Fruit fly (Drosophila melanogaster): ENCODE results near the gene Gr33a.

The Gr33a gene

dm6 chr2L:12133275-12134124 is 4.3 kb upstream of the Gr33a start, which contains the start of gene rho-6 (continued):
- no peak for TF ChIP-seq Sox102F (GFP tag; optimal IDR thresholded peaks at IDR 0.05)
- TF ChIP-seq fkh (GFP tag; optimal IDR thresholded peaks at IDR 0.05): no peak
- TF ChIP-seq ss (GFP tag; optimal IDR thresholded peaks at IDR 0.05): no peak
- TF ChIP-seq CG9139 (GFP tag; optimal IDR thresholded peaks at IDR 0.05): no peak
- TF ChIP-seq CG31627 (GFP tag; optimal IDR thresholded peaks at IDR 0.05): no peak
- peak; percentile 8 for TF ChIP-seq OdsH (GFP tag; optimal IDR thresholded peaks at IDR 0.05)
- no peak for TF ChIP-seq dsx (GFP tag; optimal IDR thresholded peaks at IDR 0.05; ENCODE audit: poor library complexity, severe bottlenecking)
- peak; percentile 2 for TF ChIP-seq pdm3 (GFP tag; optimal IDR thresholded peaks at IDR 0.05)
- TF ChIP-seq CG11902 (GFP tag; optimal IDR thresholded peaks at IDR 0.05): no peak

dm6 chr2L:12134125-12134378 is 3.8 kb upstream of the Gr33a start:
- no peak for TF ChIP-seq Ets21C (GFP tag; optimal IDR thresholded peaks at IDR 0.05)
- no peak for TF ChIP-seq Sox14 (GFP tag; optimal IDR thresholded peaks at IDR 0.05)
- TF ChIP-seq CG15336 (GFP tag; IDR thresholded peaks at IDR 0.05): no peak

dm6 chr2L:12142439-12142838 is 4.6 kb downstream of the Gr33a start, which contains the start of gene CG31760:
TSS of gene CG31760 (plus strand) at chr2L:12142780.
- TF ChIP-seq CG3919 (GFP tag; optimal IDR thresholded peaks at IDR 0.05) (no peak), Met (GFP tag; optimal IDR thresholded peaks at IDR 0.05) (no peak), Ets21C (GFP tag; optimal IDR thresholded peaks at IDR 0.05) (no peak), Smox (GFP tag; optimal IDR thresholded peaks at IDR 0.05) (no peak), topi (GFP tag; optimal IDR thresholded peaks at IDR 0.05) (no peak), Hr4 (GFP tag; optimal IDR thresholded peaks at IDR 0.05) (no peak), Gug (GFP tag; IDR thresholded peaks at IDR 0.05) (no peak), Sox102F (GFP tag; optimal IDR thresholded peaks at IDR 0.05) (no peak), fd59A (GFP tag; optimal IDR thresholded peaks at IDR 0.05) (no peak), dac (GFP tag; optimal IDR thresholded peaks at IDR 0.05) (no peak), CG15336 (GFP tag; IDR thresholded peaks at IDR 0.05) (no peak), lz (GFP tag; optimal IDR thresholded peaks at IDR 0.05) (no peak), Sox14 (GFP tag; optimal IDR thresholded peaks at IDR 0.05) (no peak)

- TF ChIP-seq Blimp-1 (GFP tag; optimal IDR thresholded peaks at IDR 0.05): no peak
- TF ChIP-seq CG8632 (GFP tag; optimal IDR thresholded peaks at IDR 0.05): no peak
- TF ChIP-seq CG8319 (GFP tag; optimal IDR thresholded peaks at IDR 0.05): no peak
- no peak for TF ChIP-seq CG6163 (GFP tag; IDR thresholded peaks at IDR 0.05)
- no peak for TF ChIP-seq svp (GFP tag)
- TF ChIP-seq OdsH (GFP tag; optimal IDR thresholded peaks at IDR 0.05): no peak
- no peak for TF ChIP-seq CG3032 (tag; optimal IDR thresholded peaks at IDR 0.05)
- TF ChIP-seq CG32006 (GFP tag; optimal IDR thresholded peaks at IDR 0.05): no peak
- no peak for TF ChIP-seq Met (GFP tag; optimal IDR thresholded peaks at IDR 0.05)
- no peak for TF ChIP-seq lz (GFP tag; optimal IDR thresholded peaks at IDR 0.05)
- no peak for TF ChIP-seq fd59A (GFP tag; optimal IDR thresholded peaks at IDR 0.05)
- no peak for TF ChIP-seq pdm3 (GFP tag; optimal IDR thresholded peaks at IDR 0.05)
- TF ChIP-seq Eip75B (GFP tag; optimal IDR thresholded peaks at IDR 0.05): no peak
- no peak for TF ChIP-seq CG4318 (GFP tag; optimal IDR thresholded peaks at IDR 0.05)
Observed at dm6 chr2L:12161467-12161866, 23.7 kb downstream of the Gr33a start, which contains the start of gene CG31861. TSS of gene CG31861 (plus strand) at chr2L:12161767.

dm6 chr2L:12163941-12164340 is 26.1 kb downstream of the Gr33a start, which contains the start of gene ZnT33D:
TSS of gene ZnT33D (plus strand) at chr2L:12164241.
- TF ChIP-seq CG3919 (GFP tag; optimal IDR thresholded peaks at IDR 0.05) (no peak), cyc (GFP tag; optimal IDR thresholded peaks at IDR 0.05) (no peak), Ets21C (GFP tag; optimal IDR thresholded peaks at IDR 0.05) (no peak), vri (GFP tag; optimal IDR thresholded peaks at IDR 0.05) (no peak), net (GFP tag; optimal IDR thresholded peaks at IDR 0.05) (no peak), CG8319 (GFP tag; optimal IDR thresholded peaks at IDR 0.05) (no peak), pdm3 (GFP tag; optimal IDR thresholded peaks at IDR 0.05) (no peak), Hr39 (GFP tag; optimal IDR thresholded peaks at IDR 0.05) (no peak), CG11902 (GFP tag; optimal IDR thresholded peaks at IDR 0.05) (no peak), CG8632 (GFP tag; optimal IDR thresholded peaks at IDR 0.05) (no peak), Blimp-1 (GFP tag; optimal IDR thresholded peaks at IDR 0.05) (no peak), CG6163 (GFP tag; IDR thresholded peaks at IDR 0.05) (no peak), CG10631 (GFP tag; optimal IDR thresholded peaks at IDR 0.05) (no peak), Hr4 (GFP tag; optimal IDR thresholded peaks at IDR 0.05) (no peak), CG10669 (GFP tag; optimal IDR thresholded peaks at IDR 0.05) (no peak), fkh (GFP tag; optimal IDR thresholded peaks at IDR 0.05) (no peak), CG3032 (tag; optimal IDR thresholded peaks at IDR 0.05) (no peak), Sox102F (GFP tag; optimal IDR thresholded peaks at IDR 0.05) (no peak)

Data from whole organism, prepupa.